Fruit fly (Drosophila melanogaster): ENCODE results near the gene Poxm.
A peak's percentile ranks its signal among the peaks of the same experiment; 100 is the strongest.

The Poxm gene

dm6 chr3R:8272573-8273165, 60.9 kb downstream of the Poxm start (continued):
- TF ChIP-seq ey (GFP tag; optimal IDR thresholded peaks at IDR 0.05) (peak; percentile 65), sv (GFP tag; optimal IDR thresholded peaks at IDR 0.05) (no peak)

dm6 chr3R:8269740-8270139, 63.9 kb downstream of the Poxm start, which contains the start of gene CG9630:
Gene CG9630 (minus strand): TSS chr3R:8269896.
- TF ChIP-seq Myc (optimal IDR thresholded peaks at IDR 0.05) (peak; percentile 55), brk (GFP tag; optimal IDR thresholded peaks at IDR 0.05) (no peak), Dif (GFP tag; optimal IDR thresholded peaks at IDR 0.05; ENCODE audit: partially characterized antibody) (peak; percentile 13), foxo (GFP tag; optimal IDR thresholded peaks at IDR 0.05) (no peak)
